Fruit fly (Drosophila melanogaster): Measurements from ENCODE around the gene CG1637.
A peak's percentile ranks its signal among the peaks of the same experiment; 100 is the strongest.

CG1637 gene

dm6 chrX:10877087-10877935, at the start of gene CG1637 (continued):
- no peak for TF ChIP-seq Nf-YB (GFP tag; optimal IDR thresholded peaks at IDR 0.05)
- peak; percentile 39 for TF ChIP-seq ato (GFP tag; IDR thresholded peaks at IDR 0.05; ENCODE audit: partially characterized antibody)
- no peak for TF ChIP-seq Xbp1 (GFP tag; optimal IDR thresholded peaks at IDR 0.05)
- TF ChIP-seq gsb (GFP tag; IDR thresholded peaks at IDR 0.05): no peak
- no peak for TF ChIP-seq Vsx1 (GFP tag; optimal IDR thresholded peaks at IDR 0.05)
- TF ChIP-seq corto (GFP tag; optimal IDR thresholded peaks at IDR 0.05): no peak
- TF ChIP-seq Fer3 (tag; optimal IDR thresholded peaks at IDR 0.05): no peak
- TF ChIP-seq CG14965 (GFP tag; optimal IDR thresholded peaks at IDR 0.05; ENCODE audit: borderline replicate concordance): no peak
- TF ChIP-seq CG14441 (GFP tag; IDR thresholded peaks at IDR 0.05): no peak
- no peak for TF ChIP-seq Nf-YC (tag; optimal IDR thresholded peaks at IDR 0.05)
- TF ChIP-seq vvl (GFP tag; IDR thresholded peaks at IDR 0.05): peak; percentile 44; the same call in 1 of the 2 replicates
- no peak for TF ChIP-seq shn (GFP tag; optimal IDR thresholded peaks at IDR 0.05)
- TF ChIP-seq ind (GFP tag; optimal IDR thresholded peaks at IDR 0.05): no peak
- TF ChIP-seq CG16779 (GFP tag; IDR thresholded peaks at IDR 0.05): no peak
- peak; percentile 57; the same call in 1 of the 3 replicates for TF ChIP-seq CG14860 (GFP tag; IDR thresholded peaks at IDR 0.05; ENCODE audit: partially characterized antibody)
- no peak for TF ChIP-seq CG13296 (GFP tag; optimal IDR thresholded peaks at IDR 0.05)
- no peak for TF ChIP-seq CoRest (tag; optimal IDR thresholded peaks at IDR 0.05)
- TF ChIP-seq hth (optimal IDR thresholded peaks at IDR 0.05): no peak
- TF ChIP-seq CG6654 (GFP tag; optimal IDR thresholded peaks at IDR 0.05): no peak
- no peak for TF ChIP-seq ham (GFP tag; IDR thresholded peaks at IDR 0.05)
- TF ChIP-seq maf-S (GFP tag; optimal IDR thresholded peaks at IDR 0.05): no peak
- TF ChIP-seq cg (GFP tag; optimal IDR thresholded peaks at IDR 0.05): no peak
- no peak for TF ChIP-seq fd102C (GFP tag; optimal IDR thresholded peaks at IDR 0.05)
- no peak for TF ChIP-seq CG10147 (GFP tag; optimal IDR thresholded peaks at IDR 0.05)
- TF ChIP-seq CG7556 (GFP tag; optimal IDR thresholded peaks at IDR 0.05): no peak
- no peak for TF ChIP-seq salm (tag; optimal IDR thresholded peaks at IDR 0.05)
- TF ChIP-seq Ets97D (GFP tag; optimal IDR thresholded peaks at IDR 0.05): peak; percentile 20
- TF ChIP-seq CG1233 (GFP tag; optimal IDR thresholded peaks at IDR 0.05): no peak
- TF ChIP-seq p53 (GFP tag; optimal IDR thresholded peaks at IDR 0.05): no peak
- no peak for TF ChIP-seq CG12299 (tag; optimal IDR thresholded peaks at IDR 0.05)
- TF ChIP-seq CG8944 (GFP tag; optimal IDR thresholded peaks at IDR 0.05): no peak
- no peak for TF ChIP-seq CG14050 (GFP tag; IDR thresholded peaks at IDR 0.05)
- TF ChIP-seq crol (GFP tag; IDR thresholded peaks at IDR 0.05): no peak
- TF ChIP-seq yki (optimal IDR thresholded peaks at IDR 0.05): no peak
- no peak for TF ChIP-seq CG8924 (tag; optimal IDR thresholded peaks at IDR 0.05)
- TF ChIP-seq gem (tag; optimal IDR thresholded peaks at IDR 0.05): no peak
- TF ChIP-seq CG1647 (GFP tag; optimal IDR thresholded peaks at IDR 0.05): no peak
- TF ChIP-seq otp (GFP tag; IDR thresholded peaks at IDR 0.05): no peak
- TF ChIP-seq HmgD (GFP tag; optimal IDR thresholded peaks at IDR 0.05): no peak
- TF ChIP-seq Antp (GFP tag; optimal IDR thresholded peaks at IDR 0.05): no peak
- TF ChIP-seq HmgZ (tag; optimal IDR thresholded peaks at IDR 0.05): no peak
- no peak for TF ChIP-seq CG12071 (GFP tag; optimal IDR thresholded peaks at IDR 0.05)
- no peak for TF ChIP-seq CG8281 (tag; optimal IDR thresholded peaks at IDR 0.05)
- TF ChIP-seq CG2712 (tag; optimal IDR thresholded peaks at IDR 0.05): no peak
- TF ChIP-seq CkIIα-i1 (GFP tag; IDR thresholded peaks at IDR 0.05): no peak
- TF ChIP-seq Six4 (GFP tag; optimal IDR thresholded peaks at IDR 0.05): no peak
- no peak for TF ChIP-seq fd96Cb (tag; optimal IDR thresholded peaks at IDR 0.05)
- TF ChIP-seq Fer2 (tag; optimal IDR thresholded peaks at IDR 0.05): no peak
- TF ChIP-seq CG15601 (tag; optimal IDR thresholded peaks at IDR 0.05): no peak
- no peak for TF ChIP-seq Hmx (GFP tag; optimal IDR thresholded peaks at IDR 0.05)

Data from whole organism, embryonic.